Worm (Caenorhabditis elegans): Measurements from ENCODE around the gene F55A11.4.

Gene F55A11.4

ce11 chrV:11782809-11783440 is 12.7 kb downstream of the F55A11.4 start, which contains the start of gene F55A11.11 (continued):
- TF ChIP-seq jun-1 (tag; optimal IDR thresholded peaks at IDR 0.05) (peak; percentile 14), madf-9 (GFP tag; conservative IDR thresholded peaks at IDR 0.05) (peak; percentile 90), F26F4.8 (GFP tag; conservative IDR thresholded peaks at IDR 0.05) (peak; percentile 98), mdt-29 (GFP tag; IDR thresholded peaks at IDR 0.05) (peak; percentile 88), D1046.2 (GFP tag; IDR thresholded peaks at IDR 0.05) (peak; percentile 93), lin-1 (GFP tag; IDR thresholded peaks at IDR 0.05) (peak; percentile 95), pha-4 (GFP tag; IDR thresholded peaks at IDR 0.05) (peak; percentile 97), pha-4 (tag; optimal IDR thresholded peaks at IDR 0.05) (no peak), ces-1 (GFP tag; optimal IDR thresholded peaks at IDR 0.05) (no peak), nhr-28 (tag; optimal IDR thresholded peaks at IDR 0.05) (peak; percentile 50), attf-4 (tag; optimal IDR thresholded peaks at IDR 0.05) (no peak), rbr-2 (tag; optimal IDR thresholded peaks at IDR 0.05) (peak; percentile 84), mxl-3 (GFP tag; optimal IDR thresholded peaks at IDR 0.05) (peak; percentile 87), skn-1 (tag; optimal IDR thresholded peaks at IDR 0.05) (no peak), unc-62 (GFP tag; optimal IDR thresholded peaks at IDR 0.05 in 1 of 2) (peak in 1 of 2 experiments; percentile 95), unc-62 (tag; optimal IDR thresholded peaks at IDR 0.05) (no peak), nhr-76 (tag; optimal IDR thresholded peaks at IDR 0.05) (no peak), duxl-1 (tag; optimal IDR thresholded peaks at IDR 0.05; ENCODE audit: poor library complexity) (peak; percentile 84), mxl-2 (GFP tag; conservative IDR thresholded peaks at IDR 0.05) (peak; percentile 80), spr-1 (tag; optimal IDR thresholded peaks at IDR 0.05) (peak; percentile 91), mep-1 (tag; optimal IDR thresholded peaks at IDR 0.05) (peak; percentile 83), egl-27 (tag; optimal IDR thresholded peaks at IDR 0.05) (no peak), gei-8 (GFP tag; optimal IDR thresholded peaks at IDR 0.05) (peak; percentile 95), spr-3 (GFP tag; optimal IDR thresholded peaks at IDR 0.05) (peak; percentile 79), ctbp-1 (GFP tag; IDR thresholded peaks at IDR 0.05) (peak; percentile 95), T26A8.4 (GFP tag; IDR thresholded peaks at IDR 0.05) (peak; percentile 93), ZK546.5 (tag; optimal IDR thresholded peaks at IDR 0.05) (no peak), ztf-7 (tag; optimal IDR thresholded peaks at IDR 0.05) (peak; percentile 87)

ce11 chrV:11787258-11787657 is 17.0 kb downstream of the F55A11.4 start, which contains the start of gene F55A11.7:
TSS of gene F55A11.7 (minus strand) at chrV:11787443.
- no peak for TF ChIP-seq php-3 (GFP tag; IDR thresholded peaks at IDR 0.05)
- no peak for TF ChIP-seq daf-19 (GFP tag; conservative IDR thresholded peaks at IDR 0.05)
- no peak for TF ChIP-seq unc-62 (GFP tag; optimal IDR thresholded peaks at IDR 0.05 in 1 of 2)
- TF ChIP-seq unc-62 (tag; optimal IDR thresholded peaks at IDR 0.05): no peak
- no peak for TF ChIP-seq ceh-44 (GFP tag; IDR thresholded peaks at IDR 0.05)
- no peak for TF ChIP-seq F37D6.2 (tag; optimal IDR thresholded peaks at IDR 0.05)

- TF ChIP-seq mdt-29 (GFP tag; IDR thresholded peaks at IDR 0.05) (no peak), lin-38 (GFP tag; IDR thresholded peaks at IDR 0.05) (0 out of 2 replicates have a peak, but pooled peaks have one; percentile 17)
These were observed 17.5 kb downstream of the F55A11.4 start, which contains the start of gene F55A11.8 for ce11 chrV:11787742-11788238. TSS of gene F55A11.8 (plus strand) at chrV:11788188.

ce11 chrV:11789474-11789873 is 19.2 kb downstream of the F55A11.4 start, which contains the start of gene D2023.1:
TSS of gene D2023.1 (plus strand) at chrV:11789550.
- TF ChIP-seq unc-62 (GFP tag; optimal IDR thresholded peaks at IDR 0.05 in 1 of 2) (peak in 1 of 2 experiments; percentile 97), unc-62 (tag; optimal IDR thresholded peaks at IDR 0.05) (no peak), fkh-10 (GFP tag; optimal IDR thresholded peaks at IDR 0.05) (no peak), ceh-44 (GFP tag; IDR thresholded peaks at IDR 0.05) (no peak), F44E2.7 (GFP tag; IDR thresholded peaks at IDR 0.05) (no peak), madf-5 (GFP tag; IDR thresholded peaks at IDR 0.05) (no peak), nhr-41 (GFP tag; IDR thresholded peaks at IDR 0.05) (no peak), nhr-42 (GFP tag; IDR thresholded peaks at IDR 0.05) (no peak), lin-1 (GFP tag; IDR thresholded peaks at IDR 0.05) (no peak), aha-1 (tag) (peak; percentile 11), T26A8.4 (GFP tag; IDR thresholded peaks at IDR 0.05) (no peak), ama-1 (optimal IDR thresholded peaks at IDR 0.05) (no peak), hlh-11 (tag; optimal IDR thresholded peaks at IDR 0.05) (no peak), lin-15B (tag; optimal IDR thresholded peaks at IDR 0.05) (no peak), D1046.2 (GFP tag; IDR thresholded peaks at IDR 0.05) (no peak), vab-7 (GFP tag; IDR thresholded peaks at IDR 0.05) (no peak), snpc-1.2 (GFP tag; IDR thresholded peaks at IDR 0.05) (no peak), php-3 (GFP tag; IDR thresholded peaks at IDR 0.05) (no peak)
